Fruit fly (Drosophila melanogaster) whole organism, embryonic: ENCODE measurements around the gene CG17108.
A peak's percentile ranks its signal among the peaks of the same experiment; 100 is the strongest.

Experiments used
- B-H2 ChIP-seq: fragments of 200-800 bp; sonication (Bioruptor generic); optimal IDR thresholded peaks from 2 replicates; lab custom pipeline; 2018; ENCODE audit warnings: missing biosample characterization, mild to moderate bottlenecking, missing genetic modification characterization
- CG1024 ChIP-seq: fragments of 200-800 bp; sonication (Bioruptor generic); IDR thresholded peaks from 2 replicates; pipeline ENCODE4 v1.3.6; 2022; ENCODE audit warnings: missing biosample characterization, missing genetic modification characterization
- CG10543 ChIP-seq: fragments of 200-800 bp; sonication (Bioruptor generic); optimal IDR thresholded peaks from 3 replicates; lab custom pipeline; 2017; ENCODE audit warnings: missing biosample characterization, mild to moderate bottlenecking, missing genetic modification characterization, moderate library complexity
- CG11723 ChIP-seq: fragments of 200-800 bp; sonication (Bioruptor generic); optimal IDR thresholded peaks from 2 replicates; lab custom pipeline; 2017; ENCODE audit warnings: missing biosample characterization, mild to moderate bottlenecking, missing genetic modification characterization
- CG12769 ChIP-seq: fragments of 200-800 bp; sonication (Bioruptor generic); optimal IDR thresholded peaks from 2 replicates; lab custom pipeline; 2019; ENCODE audit warnings: missing biosample characterization, mild to moderate bottlenecking, missing genetic modification characterization, moderate library complexity
- CG14050 ChIP-seq: fragments of 200-800 bp; sonication (Bioruptor generic); IDR thresholded peaks from 3 replicates; pipeline ENCODE4 v1.3.6; 2022; ENCODE audit warnings: missing biosample characterization, missing genetic modification characterization
- CG15601 ChIP-seq: fragments of 200-800 bp; sonication (Bioruptor generic); optimal IDR thresholded peaks from 3 replicates; lab custom pipeline; 2019; ENCODE audit warnings: missing biosample characterization, mild to moderate bottlenecking, missing genetic modification characterization, moderate library complexity
- CG16813 ChIP-seq: fragments of 200-800 bp; sonication (Bioruptor generic); IDR thresholded peaks from 3 replicates; pipeline ENCODE4 v1.3.6; 2022; ENCODE audit warnings: missing biosample characterization, missing genetic modification characterization; ENCODE audit not compliant: partially characterized antibody
- CG16815 ChIP-seq: fragments of 200-800 bp; sonication (Bioruptor generic); optimal IDR thresholded peaks from 3 replicates; lab custom pipeline; 2017; ENCODE audit warnings: missing biosample characterization, mild to moderate bottlenecking, missing genetic modification characterization
- CG2120 ChIP-seq: fragments of 200-800 bp; sonication (Bioruptor generic); optimal IDR thresholded peaks from 3 replicates; lab custom pipeline; 2016; ENCODE audit warnings: missing biosample characterization, missing genetic modification characterization
- CG2678 ChIP-seq: fragments of 200-800 bp; sonication (Bioruptor generic); optimal IDR thresholded peaks from 3 replicates; lab custom pipeline; 2019; ENCODE audit warnings: missing biosample characterization, mild to moderate bottlenecking, missing genetic modification characterization, moderate library complexity
- CG30403 ChIP-seq: fragments of 200-800 bp; sonication (Bioruptor generic); optimal IDR thresholded peaks from 3 replicates; lab custom pipeline; 2016; ENCODE audit warnings: missing biosample characterization, missing genetic modification characterization
- CG3163 ChIP-seq: fragments of 200-800 bp; sonication (Bioruptor generic); optimal IDR thresholded peaks from 3 replicates; lab custom pipeline; 2016; ENCODE audit warnings: missing biosample characterization, missing genetic modification characterization
- CG32532 ChIP-seq: fragments of 200-800 bp; sonication (Bioruptor generic); IDR thresholded peaks from 2 replicates; pipeline ENCODE4 v1.3.6; 2022; ENCODE audit warnings: missing biosample characterization, missing genetic modification characterization
- CG32772 ChIP-seq: fragments of 200-800 bp; sonication (Bioruptor generic); IDR thresholded peaks from 2 replicates; pipeline ENCODE4 v1.3.6; 2022; ENCODE audit warnings: missing biosample characterization, missing genetic modification characterization
- CG3281 ChIP-seq: fragments of 200-800 bp; sonication (Bioruptor generic); optimal IDR thresholded peaks from 3 replicates; lab custom pipeline; 2017; ENCODE audit warnings: missing biosample characterization, mild to moderate bottlenecking, missing genetic modification characterization
- CG3995 ChIP-seq: fragments of 200-800 bp; sonication (Bioruptor generic); optimal IDR thresholded peaks from 3 replicates; lab custom pipeline; 2016; ENCODE audit warnings: missing biosample characterization, missing genetic modification characterization
- CG4854 ChIP-seq: fragments of 200-800 bp; sonication (Bioruptor generic); optimal IDR thresholded peaks from 2 replicates; lab custom pipeline; 2016; ENCODE audit warnings: missing biosample characterization, missing genetic modification characterization, inconsistent platforms
- CG7786 ChIP-seq: fragments of 200-800 bp; sonication (Bioruptor generic); optimal IDR thresholded peaks from 2 replicates; lab custom pipeline; 2016; ENCODE audit warnings: missing biosample characterization, missing genetic modification characterization
- CG7839 ChIP-seq: fragments of 200-800 bp; sonication (Bioruptor generic); optimal IDR thresholded peaks from 3 replicates; lab custom pipeline; 2018; ENCODE audit warnings: missing biosample characterization, mild to moderate bottlenecking, missing genetic modification characterization, moderate library complexity
- CG9797 ChIP-seq: fragments of 200-800 bp; sonication (Bioruptor generic); optimal IDR thresholded peaks from 3 replicates; lab custom pipeline; 2018; ENCODE audit warnings: missing biosample characterization, mild to moderate bottlenecking, missing genetic modification characterization
- CG9932 ChIP-seq: fragments of 200-800 bp; sonication (Bioruptor generic); IDR thresholded peaks from 2 replicates; pipeline ENCODE4 v1.3.6; 2022; ENCODE audit warnings: missing biosample characterization, missing genetic modification characterization
- D19A ChIP-seq: fragments of 200-800 bp; optimal IDR thresholded peaks from 3 replicates; lab custom pipeline; 2019; ENCODE audit warnings: missing biosample characterization, mild to moderate bottlenecking, missing genetic modification characterization, moderate library complexity
- D19B ChIP-seq: fragments of 200-800 bp; sonication (Bioruptor generic); optimal IDR thresholded peaks from 2 replicates; lab custom pipeline; 2017; ENCODE audit warnings: missing biosample characterization, mild to moderate bottlenecking, missing genetic modification characterization
- Ets65A ChIP-seq: fragments of 200-800 bp; sonication (Bioruptor generic); peaks from one replicate; lab custom pipeline; 2016; ENCODE audit warnings: missing biosample characterization, missing genetic modification characterization
- HLH4C ChIP-seq: fragments of 200-800 bp; sonication (Bioruptor generic); IDR thresholded peaks from 3 replicates; pipeline ENCODE4 v1.3.6; 2022; ENCODE audit warnings: missing biosample characterization, missing genetic modification characterization; ENCODE audit not compliant: partially characterized antibody
- Lpt ChIP-seq: fragments of >200 bp; optimal IDR thresholded peaks from 2 replicates; lab custom pipeline; 2018; ENCODE audit warnings: missing biosample characterization, missing genetic modification characterization
- Med ChIP-seq: fragments of 200-800 bp; sonication (Bioruptor generic); peaks from one replicate; lab custom pipeline; 2016; ENCODE audit warnings: missing biosample characterization, missing genetic modification characterization, mild to moderate bottlenecking, inconsistent platforms, moderate library complexity
- Meics ChIP-seq: fragments of 200-800 bp; sonication (Bioruptor generic); optimal IDR thresholded peaks from 2 replicates; lab custom pipeline; 2017; ENCODE audit warnings: missing biosample characterization, mild to moderate bottlenecking, missing genetic modification characterization
- NFAT ChIP-seq: fragments of 200-800 bp; sonication (Bioruptor generic); IDR thresholded peaks from 2 replicates; pipeline ENCODE4 v1.3.6; 2022; ENCODE audit warnings: missing biosample characterization, missing genetic modification characterization
- Sox100B ChIP-seq: fragments of 200-800 bp; sonication (Bioruptor generic); optimal IDR thresholded peaks from 3 replicates; lab custom pipeline; 2018; ENCODE audit warnings: missing biosample characterization, mild to moderate bottlenecking, missing genetic modification characterization
- Ssrp ChIP-seq: fragments of 200-800 bp; sonication (Bioruptor generic); optimal IDR thresholded peaks from 2 replicates; lab custom pipeline; 2018; ENCODE audit warnings: missing biosample characterization, mild to moderate bottlenecking, missing genetic modification characterization, moderate library complexity
- Stat92E ChIP-seq, 3 experiments: fragments of >200 bp in 2 of 3; fragments of 200-800 bp in 1 of 3; sonication (Bioruptor generic) in 1 of 3; optimal IDR thresholded peaks; 2 replicates each; lab custom pipeline; 2017 to 2019; ENCODE audit warnings: missing biosample characterization in 3 of 3, missing genetic modification characterization in 3 of 3, mild to moderate bottlenecking in 1 of 3, moderate library complexity in 1 of 3
- Tbp ChIP-seq: fragments of >200 bp; optimal IDR thresholded peaks from 2 replicates; lab custom pipeline; 2018; ENCODE audit warnings: missing biosample characterization, missing genetic modification characterization
- Usf ChIP-seq: fragments of 200-800 bp; sonication (Bioruptor generic); optimal IDR thresholded peaks from 2 replicates; lab custom pipeline; 2017; ENCODE audit warnings: missing genotype, missing biosample characterization, missing genetic modification characterization
- Xbp1 ChIP-seq: fragments of 200-800 bp; sonication (Bioruptor generic); optimal IDR thresholded peaks from 3 replicates; lab custom pipeline; 2016; ENCODE audit warnings: missing biosample characterization, mild to moderate bottlenecking, missing genetic modification characterization
- Xrp1 ChIP-seq: fragments of 200-800 bp; sonication (Bioruptor generic); IDR thresholded peaks from 2 replicates; pipeline ENCODE4 v1.3.6; 2022; ENCODE audit warnings: missing biosample characterization, missing genetic modification characterization
- bcd ChIP-seq: fragments of 200-800 bp; sonication (Bioruptor generic); optimal IDR thresholded peaks from 2 replicates; lab custom pipeline; 2017; ENCODE audit warnings: missing biosample characterization, mild to moderate bottlenecking, missing genetic modification characterization
- dmrt99B ChIP-seq: fragments of 200-800 bp; sonication (Bioruptor generic); optimal IDR thresholded peaks from 2 replicates; lab custom pipeline; 2018; ENCODE audit warnings: missing biosample characterization, mild to moderate bottlenecking, missing genetic modification characterization, moderate library complexity
- gro ChIP-seq: fragments of 200-800 bp; sonication (Bioruptor generic); optimal IDR thresholded peaks from 2 replicates; lab custom pipeline; 2016; ENCODE audit warnings: missing biosample characterization, missing genetic modification characterization
- gsb ChIP-seq: fragments of 200-800 bp; sonication (Bioruptor generic); IDR thresholded peaks from 2 replicates; pipeline ENCODE4 v1.3.6; 2022; ENCODE audit warnings: missing biosample characterization, missing genetic modification characterization
- lab ChIP-seq: fragments of 200-800 bp; sonication (Bioruptor generic); optimal IDR thresholded peaks from 3 replicates; lab custom pipeline; 2017; ENCODE audit warnings: missing biosample characterization, missing genetic modification characterization, mild to moderate bottlenecking, moderate library complexity, missing genetic modification reagents
- lilli ChIP-seq: fragments of 200-800 bp; sonication (Bioruptor generic); optimal IDR thresholded peaks from 3 replicates; lab custom pipeline; 2016; ENCODE audit warnings: missing biosample characterization, missing genetic modification characterization
- odd ChIP-seq: fragments of 200-800 bp; sonication (Bioruptor generic); optimal IDR thresholded peaks from 2 replicates; lab custom pipeline; 2017; ENCODE audit warnings: missing biosample characterization, mild to moderate bottlenecking, missing genetic modification characterization
- row ChIP-seq: fragments of 200-800 bp; sonication (Bioruptor generic); IDR thresholded peaks from 3 replicates; pipeline ENCODE4 v1.3.6; 2022; ENCODE audit warnings: missing biosample characterization, missing genetic modification characterization
- slbo ChIP-seq: fragments of 200-800 bp; sonication (Bioruptor generic); IDR thresholded peaks from 2 replicates; pipeline ENCODE4 v1.3.6; 2022; ENCODE audit warnings: missing biosample characterization, missing genetic modification characterization
- tio ChIP-seq: fragments of 200-800 bp; sonication (Bioruptor generic); optimal IDR thresholded peaks from 2 replicates; lab custom pipeline; 2017; ENCODE audit warnings: missing biosample characterization, missing genetic modification characterization, inconsistent platforms
- vvl ChIP-seq: fragments of 200-800 bp; sonication (Bioruptor generic); IDR thresholded peaks from 2 replicates; pipeline ENCODE4 v1.3.6; 2022; ENCODE audit warnings: missing biosample characterization, missing genetic modification characterization
- wek ChIP-seq: fragments of 200-800 bp; sonication (Bioruptor generic); optimal IDR thresholded peaks from 3 replicates; lab custom pipeline; 2018; ENCODE audit warnings: missing biosample characterization, mild to moderate bottlenecking, missing genetic modification characterization, moderate library complexity
- zfh2 ChIP-seq: fragments of 200-800 bp; sonication (Bioruptor generic); optimal IDR thresholded peaks from 2 replicates; lab custom pipeline; 2016; ENCODE audit warnings: missing biosample characterization, missing genetic modification characterization

Gene CG17108

dm6 chr2L:10682912-10683311 lies 11.0 kb downstream of the CG17108 start (continued):
- TF ChIP-seq Stat92E (GFP tag; optimal IDR thresholded peaks at IDR 0.05; lab: Kevin White, UChicago) (no peak), Meics (GFP tag; lab: Kevin White, UChicago) (peak; percentile 26), CG10543 (GFP tag; lab: Kevin White, UChicago) (no peak), gro (GFP tag; lab: Kevin White, UChicago) (peak; percentile 22), CG7839 (tag; lab: Kevin White, UChicago) (no peak), dmrt99B (no peak), CG32772 (GFP tag; lab: Robert Waterston, UW) (no peak), slbo (GFP tag; lab: Robert Waterston, UW) (peak; percentile 28; the same call in 1 of the 2 replicates), vvl (GFP tag; lab: Robert Waterston, UW) (0 out of 2 replicates have a peak, but pooled peaks have one; percentile 15), CG15601 (tag; lab: Kevin White, UChicago) (no peak), odd (GFP tag; lab: Kevin White, UChicago) (no peak), CG2678 (tag; lab: Kevin White, UChicago) (peak; percentile 30), bcd (GFP tag; lab: Kevin White, UChicago) (peak; percentile 4), CG7786 (peak; percentile 10), zfh2 (GFP tag; lab: Kevin White, UChicago) (peak; percentile 26), tio (GFP tag; lab: Kevin White, UChicago) (peak; percentile 18), CG1024 (GFP tag; lab: Robert Waterston, UW) (no peak), CG30403 (GFP tag; lab: Kevin White, UChicago) (peak; percentile 1), Tbp (GFP tag; lab: Kevin White, UChicago) (no peak), D19B (peak; percentile 86), Ets65A (GFP tag; lab: Kevin White, UChicago) (no peak), Med (GFP tag; lab: Kevin White, UChicago) (peak; percentile 87), CG14050 (GFP tag; lab: Robert Waterston, UW) (no peak), CG3995 (GFP tag; lab: Kevin White, UChicago) (no peak), wek (no peak), NFAT (GFP tag; lab: Robert Waterston, UW) (0 out of 2 replicates have a peak, but pooled peaks have one; percentile 24), CG9932 (peak; percentile 72), CG16815 (GFP tag; lab: Kevin White, UChicago) (peak; percentile 18), CG3163 (GFP tag; lab: Kevin White, UChicago) (no peak), CG32532 (GFP tag; lab: Robert Waterston, UW) (peak; percentile 61), CG4854 (GFP tag; lab: Kevin White, UChicago) (no peak), CG11723 (GFP tag; lab: Kevin White, UChicago) (no peak), gsb (GFP tag; lab: Robert Waterston, UW) (no peak), Xbp1 (GFP tag; lab: Kevin White, UChicago) (no peak), CG9797 (no peak), lab (GFP tag; lab: Kevin White, UChicago) (peak; percentile 1), CG2120 (GFP tag; lab: Kevin White, UChicago) (peak; percentile 56), HLH4C (GFP tag; lab: Robert Waterston, UW) (no peak), Ssrp (no peak), D19A (tag; lab: Kevin White, UChicago) (no peak), Usf (GFP tag; lab: Kevin White, UChicago) (peak; percentile 7), CG16813 (GFP tag; lab: Robert Waterston, UW) (0 out of 3 replicates have a peak, but pooled peaks have one; percentile 14), Sox100B (GFP tag; lab: Kevin White, UChicago) (no peak), row (GFP tag; lab: Robert Waterston, UW) (peak; percentile 23; the same call in 1 of the 3 replicates), B-H2 (GFP tag; lab: Kevin White, UChicago) (no peak), lilli (peak; percentile 43), CG3281 (GFP tag; lab: Kevin White, UChicago) (peak; percentile 18), CG12769 (tag; lab: Kevin White, UChicago) (peak; percentile 4), Xrp1 (GFP tag; lab: Robert Waterston, UW) (peak; percentile 23; the same call in 1 of the 2 replicates), Lpt (GFP tag; lab: Kevin White, UChicago) (no peak)
